Worm (Caenorhabditis elegans) whole organism, young adult: Measurements from ENCODE around the gene C34C12.1.

Source experiments
- B0019.2 ChIP-seq: fragments of 200-800 bp; sonication (Bioruptor generic); conservative IDR thresholded peaks from 2 replicates; pipeline ENCODE4 v1.3.6; 2022; ENCODE audit warnings: missing genetic modification reagents, missing genetic modification characterization, missing compliant biosample characterization
- B0035.1 ChIP-seq: sonication (generic microtip); optimal IDR thresholded peaks from 2 replicates; lab custom pipeline; 2016; ENCODE audit warnings: missing genetic modification characterization, mild to moderate bottlenecking, missing compliant biosample characterization, missing genotype, missing genetic modification reagents
- D2030.7 ChIP-seq: fragments of 200-800 bp; sonication (Bioruptor generic); IDR thresholded peaks from 2 replicates; pipeline ENCODE4 v1.3.6; 2022; ENCODE audit warnings: missing genetic modification reagents, missing genetic modification characterization, missing compliant biosample characterization
- F22D6.2 ChIP-seq: sonication (generic microtip); optimal IDR thresholded peaks from 2 replicates; lab custom pipeline; 2016; ENCODE audit warnings: mild to moderate bottlenecking, missing genetic modification characterization, missing compliant biosample characterization
- F23B12.7 ChIP-seq: sonication (generic microtip); optimal IDR thresholded peaks from 2 replicates; lab custom pipeline; 2017; ENCODE audit warnings: missing genetic modification characterization, mild to moderate bottlenecking, missing compliant biosample characterization, antibody characterized with exemption, moderate library complexity; ENCODE audit not compliant: insufficient read depth
- F33H1.4 ChIP-seq: fragments of 200-800 bp; sonication (Bioruptor generic); IDR thresholded peaks from 2 replicates; pipeline ENCODE4 v1.3.6; 2022; ENCODE audit warnings: missing genetic modification reagents, missing genetic modification characterization, missing compliant biosample characterization
- F49E8.2 ChIP-seq: sonication (generic microtip); optimal IDR thresholded peaks from 3 replicates; lab custom pipeline; 2017; ENCODE audit warnings: missing genetic modification characterization, mild to moderate bottlenecking, missing compliant biosample characterization, antibody characterized with exemption, moderate library complexity; ENCODE audit not compliant: insufficient read depth
- K12H6.12 ChIP-seq: fragments of 200-800 bp; sonication (Bioruptor generic); optimal IDR thresholded peaks from 2 replicates; lab custom pipeline; 2018; ENCODE audit warnings: mild to moderate bottlenecking, missing genetic modification characterization, missing compliant biosample characterization
- T26A5.8 ChIP-seq: sonication (generic microtip); optimal IDR thresholded peaks from 2 replicates; lab custom pipeline; 2016; ENCODE audit warnings: missing genetic modification characterization, missing compliant biosample characterization
- Y56A3A.18 ChIP-seq: fragments of 200-800 bp; sonication (Bioruptor generic); IDR thresholded peaks from 2 replicates; pipeline ENCODE4 v1.3.6; 2022; ENCODE audit warnings: missing genetic modification reagents, missing genetic modification characterization, missing compliant biosample characterization
- ama-1 ChIP-seq, 3 experiments: fragments of 150-350 bp in 1 of 3; sonication (generic microtip) in 2 of 3; optimal IDR thresholded peaks; 2 replicates each; lab custom pipeline; 2014 to 2018; ENCODE audit warnings: missing biosample characterization in 2 of 3, missing genetic modification characterization in 2 of 3, missing genetic modification reagents in 2 of 3
- aptf-3 ChIP-seq: fragments of 200-800 bp; sonication (Bioruptor generic); IDR thresholded peaks from 2 replicates; pipeline ENCODE4 v1.3.6; 2022; ENCODE audit warnings: missing genetic modification characterization, missing compliant biosample characterization
- attf-6 ChIP-seq: fragments of 200-800 bp; sonication (Bioruptor generic); IDR thresholded peaks from 2 replicates; pipeline ENCODE4 v1.3.6; 2022; ENCODE audit warnings: missing genetic modification reagents, missing genetic modification characterization, missing compliant biosample characterization
- cebp-1 ChIP-seq, 2 experiments: fragments of 200-800 bp in 1 of 2; sonication (Bioruptor generic) in 1 of 2; sonication (generic microtip) in 1 of 2; IDR thresholded peaks in 1 of 2; optimal IDR thresholded peaks in 1 of 2; 2 replicates each; pipeline versions ENCODE4 v1.3.6 to Lab custom; 2017 to 2022; ENCODE audit warnings: missing compliant biosample characterization in 2 of 2, missing genetic modification characterization in 2 of 2, mild to moderate bottlenecking in 1 of 2, missing genetic modification reagents in 1 of 2, moderate library complexity in 1 of 2
- cebp-2 ChIP-seq: fragments of 200-800 bp; sonication (Bioruptor generic); IDR thresholded peaks from 2 replicates; pipeline ENCODE4 v1.3.6; 2022; ENCODE audit warnings: missing genetic modification characterization, missing compliant biosample characterization
- ceh-27 ChIP-seq: fragments of 200-800 bp; sonication (Bioruptor generic); optimal IDR thresholded peaks from 2 replicates; lab custom pipeline; 2018; ENCODE audit warnings: mild to moderate bottlenecking, missing genetic modification characterization, moderate library complexity, missing compliant biosample characterization
- ceh-79 ChIP-seq: sonication (generic microtip); optimal IDR thresholded peaks from 2 replicates; lab custom pipeline; 2017; ENCODE audit warnings: mild to moderate bottlenecking, missing genetic modification characterization, missing compliant biosample characterization
- ceh-91 ChIP-seq: fragments of 200-800 bp; sonication (Bioruptor generic); IDR thresholded peaks from 2 replicates; pipeline ENCODE4 v1.3.6; 2022; ENCODE audit warnings: missing genetic modification reagents, missing genetic modification characterization, missing compliant biosample characterization
- chd-7 ChIP-seq: sonication (generic microtip); optimal IDR thresholded peaks from 2 replicates; lab custom pipeline; 2016; ENCODE audit warnings: mild to moderate bottlenecking, missing genetic modification characterization, moderate library complexity, missing compliant biosample characterization
- die-1 ChIP-seq: sonication (generic microtip); optimal IDR thresholded peaks from 2 replicates; lab custom pipeline; 2016; ENCODE audit warnings: missing genotype, mild to moderate bottlenecking, missing genetic modification characterization, missing compliant biosample characterization
- dox-1 ChIP-seq: fragments of 200-800 bp; sonication (Bioruptor generic); IDR thresholded peaks from 2 replicates; pipeline ENCODE4 v1.3.6; 2022; ENCODE audit warnings: missing genetic modification reagents, missing genetic modification characterization, missing compliant biosample characterization
- efl-1 ChIP-seq: fragments of 150-350 bp; optimal IDR thresholded peaks from 2 replicates; lab custom pipeline; 2014; ENCODE audit warnings: missing biosample characterization, missing genetic modification reagents, missing genetic modification characterization
- egl-18 ChIP-seq: fragments of 200-800 bp; sonication (Bioruptor generic); IDR thresholded peaks from 2 replicates; pipeline ENCODE4 v1.3.6; 2022; ENCODE audit warnings: missing genetic modification reagents, missing genetic modification characterization, missing compliant biosample characterization
- egl-44 ChIP-seq: fragments of 200-800 bp; sonication (Bioruptor generic); IDR thresholded peaks from 2 replicates; pipeline ENCODE4 v1.3.6; 2022; ENCODE audit warnings: missing genetic modification reagents, missing genetic modification characterization, missing compliant biosample characterization
- ekl-4 ChIP-seq: fragments of 200-800 bp; sonication (Bioruptor generic); IDR thresholded peaks from 2 replicates; pipeline ENCODE4 v1.3.6; 2022; ENCODE audit warnings: missing genetic modification reagents, missing genetic modification characterization, missing compliant biosample characterization
- fkh-3 ChIP-seq: sonication (generic microtip); optimal IDR thresholded peaks from 2 replicates; lab custom pipeline; 2016; ENCODE audit warnings: mild to moderate bottlenecking, missing genetic modification characterization, missing compliant biosample characterization
- hlh-12 ChIP-seq: sonication (generic microtip); optimal IDR thresholded peaks from 2 replicates; lab custom pipeline; 2016; ENCODE audit warnings: missing genetic modification characterization, missing compliant biosample characterization
- hlh-26 ChIP-seq: fragments of 200-800 bp; sonication (Bioruptor generic); conservative IDR thresholded peaks from 2 replicates; pipeline ENCODE4 v1.3.6; 2022; ENCODE audit warnings: missing genetic modification reagents, missing genetic modification characterization, missing compliant biosample characterization
- hmg-1.2 ChIP-seq: fragments of 200-800 bp; sonication (Bioruptor generic); IDR thresholded peaks from 2 replicates; pipeline ENCODE4 v1.3.6; 2022; ENCODE audit warnings: missing genetic modification reagents, missing genetic modification characterization, missing compliant biosample characterization
- hsf-1 ChIP-seq: fragments of 200-800 bp; sonication (Bioruptor generic); IDR thresholded peaks from 2 replicates; pipeline ENCODE4 v1.3.6; 2022; ENCODE audit warnings: missing genetic modification reagents, missing genetic modification characterization, missing compliant biosample characterization
- lag-1 ChIP-seq: fragments of 200-800 bp; sonication (Bioruptor generic); IDR thresholded peaks from 2 replicates; pipeline ENCODE4 v1.3.6; 2022; ENCODE audit warnings: missing genetic modification reagents, missing genetic modification characterization, missing compliant biosample characterization
- let-607 ChIP-seq, 2 experiments: fragments of 200-800 bp in 1 of 2; sonication (Bioruptor generic) in 1 of 2; sonication (generic microtip) in 1 of 2; optimal IDR thresholded peaks; 2 replicates each; lab custom pipeline; 2016 to 2018; ENCODE audit warnings: mild to moderate bottlenecking in 2 of 2, missing compliant biosample characterization in 2 of 2, missing genetic modification characterization in 2 of 2, moderate library complexity in 2 of 2, missing genotype in 1 of 2
- lin-26 ChIP-seq: fragments of 200-800 bp; sonication (Bioruptor generic); IDR thresholded peaks from 2 replicates; pipeline ENCODE4 v1.3.6; 2022; ENCODE audit warnings: missing genetic modification reagents, missing genetic modification characterization, missing compliant biosample characterization
- lin-54 ChIP-seq: fragments of 200-800 bp; sonication (Bioruptor generic); optimal IDR thresholded peaks from 2 replicates; lab custom pipeline; 2018; ENCODE audit warnings: mild to moderate bottlenecking, missing genetic modification characterization, missing compliant biosample characterization
- lsy-27 ChIP-seq: sonication (generic microtip); optimal IDR thresholded peaks from 2 replicates; lab custom pipeline; 2017; ENCODE audit warnings: missing genetic modification characterization, mild to moderate bottlenecking, missing compliant biosample characterization, antibody characterized with exemption, missing genotype, borderline replicate concordance; ENCODE audit not compliant: insufficient read depth
- madf-6 ChIP-seq: fragments of 200-800 bp; sonication (Bioruptor generic); IDR thresholded peaks from 2 replicates; pipeline ENCODE4 v1.3.6; 2022; ENCODE audit warnings: missing genetic modification reagents, missing genetic modification characterization, missing compliant biosample characterization
- mcd-1 ChIP-seq: fragments of 200-800 bp; sonication (Bioruptor generic); IDR thresholded peaks from 2 replicates; pipeline ENCODE4 v1.3.6; 2022; ENCODE audit warnings: missing genetic modification reagents, missing genetic modification characterization, missing compliant biosample characterization
- nfyb-1 ChIP-seq: fragments of 200-800 bp; sonication (Bioruptor generic); IDR thresholded peaks from 2 replicates; pipeline ENCODE4 v1.3.6; 2022; ENCODE audit warnings: missing genetic modification reagents, missing genetic modification characterization, missing compliant biosample characterization
- nhr-120 ChIP-seq: fragments of 200-800 bp; sonication (Bioruptor generic); IDR thresholded peaks from 2 replicates; pipeline ENCODE4 v1.3.6; 2022; ENCODE audit warnings: missing genetic modification characterization, missing compliant biosample characterization
- nhr-90 ChIP-seq: sonication (generic microtip); optimal IDR thresholded peaks from 2 replicates; lab custom pipeline; 2016; ENCODE audit warnings: missing genotype, mild to moderate bottlenecking, missing genetic modification characterization, missing compliant biosample characterization
- pbrm-1 ChIP-seq: fragments of 200-800 bp; sonication (Bioruptor generic); IDR thresholded peaks from 2 replicates; pipeline ENCODE4 v1.3.6; 2022; ENCODE audit warnings: missing genetic modification reagents, missing genetic modification characterization, missing compliant biosample characterization
- snpc-1.1 ChIP-seq: sonication (generic microtip); optimal IDR thresholded peaks from 2 replicates; lab custom pipeline; 2017; ENCODE audit warnings: missing genetic modification characterization, mild to moderate bottlenecking, missing compliant biosample characterization, antibody characterized with exemption, moderate library complexity, missing genotype, missing genetic modification reagents; ENCODE audit not compliant: insufficient read depth
- snpc-3.4 ChIP-seq: sonication (generic microtip); optimal IDR thresholded peaks from 2 replicates; lab custom pipeline; 2017; ENCODE audit warnings: missing genetic modification characterization, mild to moderate bottlenecking, missing compliant biosample characterization, antibody characterized with exemption, moderate library complexity, missing genotype, missing genetic modification reagents
- tbp1 ChIP-seq: fragments of 200-800 bp; sonication (Bioruptor generic); optimal IDR thresholded peaks from 2 replicates; lab custom pipeline; 2018; ENCODE audit warnings: mild to moderate bottlenecking, missing genetic modification characterization, missing compliant biosample characterization
- tlf-1 ChIP-seq: fragments of 200-800 bp; sonication (Bioruptor generic); optimal IDR thresholded peaks from 2 replicates; lab custom pipeline; 2018; ENCODE audit warnings: mild to moderate bottlenecking, missing genetic modification characterization, missing compliant biosample characterization
- zim-3 ChIP-seq: sonication (generic microtip); optimal IDR thresholded peaks from 2 replicates; lab custom pipeline; 2017; ENCODE audit warnings: mild to moderate bottlenecking, missing genetic modification characterization, moderate library complexity, missing compliant biosample characterization
- ztf-3 ChIP-seq: fragments of 200-800 bp; sonication (Bioruptor generic); optimal IDR thresholded peaks from 2 replicates; lab custom pipeline; 2018; ENCODE audit warnings: mild to moderate bottlenecking, missing genetic modification characterization, missing compliant biosample characterization

Gene C34C12.1

DNA sequence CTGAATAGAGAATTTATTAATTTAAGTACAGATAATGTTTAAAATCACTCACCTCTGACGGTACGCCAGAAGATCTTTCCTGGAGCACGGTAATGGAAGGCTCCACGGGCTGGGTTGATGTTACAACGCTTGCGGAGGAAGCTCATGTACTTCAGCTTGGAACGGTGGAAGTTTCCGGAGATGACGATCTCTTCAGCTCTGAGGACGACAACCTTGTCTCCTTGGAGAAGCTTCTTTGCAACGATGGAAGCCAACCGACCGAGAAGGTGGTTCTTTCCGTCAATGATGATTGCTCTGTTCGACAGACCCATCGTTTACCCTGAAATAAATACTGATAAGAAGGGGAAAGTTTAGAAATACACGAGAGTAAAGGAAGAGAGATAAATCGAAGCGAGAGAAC, 49.1 kb downstream of the C34C12.1 start, which contains the start of gene rpl-16:
rpl-16 (minus strand) TSS at position 319 of the 400 bp plus-strand sequence.
- peak; percentile 9 for TF ChIP-seq tbp1 (GFP tag; lab: Kevin White, UChicago)
- peak; percentile 60; the same call in 1 of the 2 replicates for TF ChIP-seq aptf-3
- no peak for TF ChIP-seq B0019.2 (GFP tag; lab: Robert Waterston, UW)
- TF ChIP-seq hlh-12, result no peak
- TF ChIP-seq nhr-120 (GFP tag; lab: Robert Waterston, UW), result no peak
- peak; percentile 31 for TF ChIP-seq pbrm-1
- TF ChIP-seq lin-54 (GFP tag; lab: Kevin White, UChicago), result peak; percentile 47
- TF ChIP-seq hlh-26, result no peak
- no peak for TF ChIP-seq T26A5.8 (tag; lab: Kevin White, UChicago)
- peak; percentile 62; the same call in 1 of the 2 replicates for TF ChIP-seq egl-18 (GFP tag; lab: Robert Waterston, UW)
- TF ChIP-seq ceh-79 (tag; lab: Kevin White, UChicago), result no peak
- no peak for TF ChIP-seq let-607 (tag; optimal IDR thresholded peaks at IDR 0.05; lab: Kevin White, UChicago)
- TF ChIP-seq snpc-1.1, result no peak
- no peak for TF ChIP-seq ceh-91 (GFP tag; lab: Robert Waterston, UW)
- no peak for TF ChIP-seq F23B12.7 (tag; lab: Kevin White, UChicago)
- TF ChIP-seq tlf-1, result no peak
- TF ChIP-seq egl-44, result no peak
- TF ChIP-seq fkh-3 (tag; lab: Kevin White, UChicago), result no peak
- no peak for TF ChIP-seq chd-7
- TF ChIP-seq attf-6 (GFP tag; lab: Robert Waterston, UW), result 0 out of 2 replicates have a peak, but pooled peaks have one; percentile 7
- TF ChIP-seq zim-3 (tag; lab: Kevin White, UChicago), result no peak
- TF ChIP-seq ceh-27 (GFP tag; lab: Kevin White, UChicago), result no peak
- peak; percentile 61; the same call in 1 of the 2 replicates for TF ChIP-seq nfyb-1 (GFP tag; lab: Robert Waterston, UW)
- TF ChIP-seq lsy-27 (tag; lab: Kevin White, UChicago), result no peak
- TF ChIP-seq Y56A3A.18, result 0 out of 2 replicates have a peak, but pooled peaks have one; percentile 74
- no peak for TF ChIP-seq efl-1 (GFP tag; lab: Kevin White, UChicago)
- peak; percentile 4 for TF ChIP-seq snpc-3.4 (tag; lab: Kevin White, UChicago)
- no peak for TF ChIP-seq lin-26 (GFP tag; lab: Robert Waterston, UW)
- peak; percentile 18; the same call in 1 of the 2 replicates for TF ChIP-seq F33H1.4 (GFP tag; lab: Robert Waterston, UW)
- TF ChIP-seq D2030.7 (GFP tag; lab: Robert Waterston, UW), result no peak
- TF ChIP-seq F49E8.2 (tag; lab: Kevin White, UChicago), result peak; percentile 38
- no peak for TF ChIP-seq ztf-3
- TF ChIP-seq cebp-2 (GFP tag; lab: Robert Waterston, UW), result no peak
- peak; percentile 46 for TF ChIP-seq mcd-1 (GFP tag; lab: Robert Waterston, UW)
- no peak for TF ChIP-seq lag-1 (GFP tag; lab: Robert Waterston, UW)
- TF ChIP-seq hmg-1.2 (GFP tag; lab: Robert Waterston, UW), result peak; percentile 17; the same call in 1 of the 2 replicates
- peak; percentile 66; the same call in 1 of the 2 replicates for TF ChIP-seq hsf-1 (GFP tag; lab: Robert Waterston, UW)
- no peak for TF ChIP-seq cebp-1 (GFP tag; IDR thresholded peaks at IDR 0.05; lab: Robert Waterston, UW)
- TF ChIP-seq cebp-1 (tag; optimal IDR thresholded peaks at IDR 0.05; lab: Kevin White, UChicago), result peak; percentile 22
- peak; percentile 53; the same call in 1 of the 2 replicates for TF ChIP-seq madf-6 (GFP tag; lab: Robert Waterston, UW)
- TF ChIP-seq nhr-90 (tag; lab: Kevin White, UChicago), result no peak
- TF ChIP-seq ekl-4 (GFP tag; lab: Robert Waterston, UW), result peak; percentile 73
- no peak for TF ChIP-seq die-1 (tag; lab: Kevin White, UChicago)
- no peak for TF ChIP-seq K12H6.12 (tag; lab: Kevin White, UChicago)
- TF ChIP-seq dox-1 (GFP tag; lab: Robert Waterston, UW), result no peak
- no peak for TF ChIP-seq F22D6.2 (tag; lab: Kevin White, UChicago)
- TF ChIP-seq B0035.1 (tag; lab: Kevin White, UChicago), result no peak
- TF ChIP-seq ama-1 (optimal IDR thresholded peaks at IDR 0.05; lab: Kevin White, UChicago), result no peak
- peak in 1 of 2 experiments; percentile 67 for TF ChIP-seq ama-1 (GFP tag; optimal IDR thresholded peaks at IDR 0.05; lab: Kevin White, UChicago)
